Worm (Caenorhabditis elegans) whole organism, early embryonic: Measurements from ENCODE around the gene mtp-18.

Experiments
- F13C5.2 ChIP-seq: sonication (generic microtip); optimal IDR thresholded peaks from 2 replicates; lab custom pipeline; 2017; ENCODE audit warnings: mild to moderate bottlenecking, missing genetic modification characterization, inconsistent platforms, missing compliant biosample characterization
- ama-1 ChIP-seq: fragments of 150-350 bp; optimal IDR thresholded peaks from 2 replicates; lab custom pipeline; 2014
- flt-1 ChIP-seq: fragments of 200-800 bp; sonication (Bioruptor generic); IDR thresholded peaks from 2 replicates; pipeline ENCODE4 v1.3.6; 2022; ENCODE audit warnings: missing genetic modification characterization, missing compliant biosample characterization
- hmg-4 ChIP-seq: fragments of 200-800 bp; sonication (Bioruptor generic); optimal IDR thresholded peaks from 2 replicates; lab custom pipeline; 2018; ENCODE audit warnings: mild to moderate bottlenecking, missing genetic modification characterization, missing compliant biosample characterization
- scrt-1 ChIP-seq: fragments of 200-800 bp; sonication (Bioruptor generic); IDR thresholded peaks from 2 replicates; pipeline ENCODE4 v1.3.6; 2022; ENCODE audit warnings: missing genetic modification characterization, missing compliant biosample characterization
- sea-1 ChIP-seq: fragments of 200-800 bp; sonication (Bioruptor generic); conservative IDR thresholded peaks from 2 replicates; pipeline ENCODE4 v1.3.6; 2022; ENCODE audit warnings: missing genetic modification characterization, missing compliant biosample characterization
- tbx-11 ChIP-seq: fragments of 200-800 bp; sonication (Bioruptor generic); IDR thresholded peaks from 2 replicates; pipeline ENCODE4 v1.3.6; 2022; ENCODE audit warnings: missing genetic modification characterization, missing compliant biosample characterization

DNA sequence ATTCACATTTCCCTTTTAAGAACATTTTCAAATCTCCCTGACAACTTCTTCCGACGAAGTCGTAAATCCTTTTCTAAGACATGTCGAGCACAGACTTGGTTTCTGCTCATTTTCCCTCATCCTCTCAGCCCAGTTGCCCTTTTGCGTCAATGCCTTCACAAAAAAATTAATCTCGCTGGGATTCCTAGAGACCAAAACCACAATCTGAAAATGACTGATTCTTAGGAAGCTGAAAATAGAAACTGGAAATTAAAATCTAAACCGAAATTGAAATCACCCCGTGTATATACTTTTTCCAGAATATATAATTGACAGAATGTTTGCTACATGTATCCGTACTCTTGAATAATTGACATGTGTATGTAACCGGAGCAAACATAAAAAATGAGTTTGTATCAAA, 40.8 kb upstream of the mtp-18 start:
- no peak for TF ChIP-seq ama-1
- TF ChIP-seq scrt-1 (GFP tag; lab: Robert Waterston, UW) = no peak
- no peak for TF ChIP-seq F13C5.2
- TF ChIP-seq hmg-4 (GFP tag; lab: Kevin White, UChicago) = no peak
- no peak for TF ChIP-seq sea-1 (GFP tag; lab: Robert Waterston, UW)
- no peak for TF ChIP-seq flt-1 (GFP tag; lab: Robert Waterston, UW)
- no peak for TF ChIP-seq tbx-11
